Fruit fly (Drosophila melanogaster) whole organism, adult: ENCODE results near the gene upd2.

Source experiments
- CG33017 ChIP-seq: fragments of 200-800 bp; sonication (Bioruptor generic); optimal IDR thresholded peaks from 2 replicates; lab custom pipeline; 2018; ENCODE audit warnings: missing biosample characterization, mild to moderate bottlenecking, missing genetic modification characterization, moderate library complexity
- CG7101 ChIP-seq: fragments of 200-800 bp; sonication (Bioruptor generic); optimal IDR thresholded peaks from 2 replicates; lab custom pipeline; 2018; ENCODE audit warnings: missing biosample characterization, mild to moderate bottlenecking, missing genetic modification characterization, moderate library complexity
- Crg-1 ChIP-seq: fragments of 200-800 bp; sonication (Bioruptor generic); optimal IDR thresholded peaks from 2 replicates; lab custom pipeline; 2016; ENCODE audit warnings: missing biosample characterization, missing genetic modification characterization
- Hr96 ChIP-seq: fragments of 200-800 bp; sonication (Bioruptor generic); optimal IDR thresholded peaks from 2 replicates; lab custom pipeline; 2016; ENCODE audit warnings: missing biosample characterization, missing genetic modification characterization
- bab1 ChIP-seq: fragments of 200-800 bp; sonication (Bioruptor generic); optimal IDR thresholded peaks from 3 replicates; lab custom pipeline; 2019; ENCODE audit warnings: missing biosample characterization, mild to moderate bottlenecking, missing genetic modification characterization, moderate library complexity
- cic ChIP-seq: fragments of 200-800 bp; sonication (Bioruptor generic); optimal IDR thresholded peaks from 2 replicates; lab custom pipeline; 2017; ENCODE audit warnings: missing biosample characterization, mild to moderate bottlenecking, missing genetic modification characterization, moderate library complexity
- cnc ChIP-seq, 2 experiments: fragments of >200 bp; optimal IDR thresholded peaks; 2 replicates each; lab custom pipeline; 2017
- kay ChIP-seq: fragments of 200-800 bp; sonication (Bioruptor generic); peaks from one replicate; lab custom pipeline; 2016; ENCODE audit warnings: missing biosample characterization, missing genetic modification characterization, borderline replicate concordance
- ovo ChIP-seq: fragments of 200-800 bp; sonication (Bioruptor generic); optimal IDR thresholded peaks from 2 replicates; lab custom pipeline; 2016; ENCODE audit warnings: missing biosample characterization, missing genetic modification characterization
- pad ChIP-seq: fragments of 200-800 bp; sonication (Bioruptor generic); optimal IDR thresholded peaks from 3 replicates; lab custom pipeline; 2017; ENCODE audit warnings: missing biosample characterization, missing genetic modification characterization, mild to moderate bottlenecking, moderate library complexity, missing genetic modification reagents
- tj ChIP-seq: fragments of 200-800 bp; sonication (Bioruptor generic); optimal IDR thresholded peaks from 3 replicates; lab custom pipeline; 2017; ENCODE audit warnings: missing biosample characterization, mild to moderate bottlenecking, missing genetic modification characterization, moderate library complexity

The upd2 gene

DNA sequence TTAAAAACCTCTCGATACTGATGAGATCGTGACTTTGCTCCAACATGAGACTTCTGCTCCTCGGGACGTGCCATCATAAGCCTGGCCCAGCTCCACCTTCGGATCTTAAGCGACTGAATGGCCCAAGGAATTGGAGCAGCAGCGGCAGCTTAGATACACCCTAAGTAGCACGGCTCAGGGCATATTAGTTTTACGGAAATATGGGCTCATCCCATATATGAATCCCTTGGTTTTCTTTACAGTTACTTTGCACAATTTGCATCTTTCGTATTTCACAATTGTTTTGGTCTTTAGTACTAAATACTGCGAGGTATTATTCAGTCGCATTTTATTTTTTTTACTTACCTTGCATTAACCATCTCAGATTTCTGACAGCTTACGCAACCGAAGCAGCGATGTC lies 38.0 kb downstream of the upd2 start, which contains the start of gene Hesr:
Gene Hesr (minus strand): TSS at position 101 of the 400 bp plus-strand sequence.
- TF ChIP-seq bab1 (GFP tag; lab: Kevin White, UChicago) (no peak), pad (GFP tag; lab: Kevin White, UChicago) (no peak), tj (GFP tag; lab: Kevin White, UChicago) (no peak), ovo (GFP tag; lab: Kevin White, UChicago) (no peak), kay (GFP tag; lab: Kevin White, UChicago) (no peak), CG7101 (tag; lab: Kevin White, UChicago) (no peak)

dm6 chrX:18197642-18198041 lies 45.4 kb downstream of the upd2 start:
- TF ChIP-seq CG33017 (tag; lab: Kevin White, UChicago) (no peak), cnc (optimal IDR thresholded peaks at IDR 0.05; lab: Kevin White, UChicago) (no peak), kay (GFP tag; lab: Kevin White, UChicago) (no peak), Hr96 (no peak), cic (GFP tag; lab: Kevin White, UChicago) (no peak), Crg-1 (GFP tag; lab: Kevin White, UChicago) (no peak)
